Worm (Caenorhabditis elegans) whole organism, mixed stage, embryonic: Measurements from ENCODE around the gene svop-1.

Source experiments
- M03D4.4 ChIP-seq: sonication (generic microtip); optimal IDR thresholded peaks from 2 replicates; lab custom pipeline; 2017; ENCODE audit warnings: mild to moderate bottlenecking, missing genetic modification characterization, missing compliant biosample characterization
- blmp-1 ChIP-seq: fragments of 150-350 bp; optimal IDR thresholded peaks from 2 replicates; lab custom pipeline; 2014; ENCODE audit warnings: missing biosample characterization, missing genetic modification characterization
- ceh-43 ChIP-seq: fragments of 200-800 bp; sonication (Bioruptor generic); optimal IDR thresholded peaks from 2 replicates; lab custom pipeline; 2018; ENCODE audit warnings: mild to moderate bottlenecking, missing genetic modification characterization, moderate library complexity, missing compliant biosample characterization
- ceh-83 ChIP-seq: fragments of 200-800 bp; sonication (Bioruptor generic); optimal IDR thresholded peaks from 2 replicates; lab custom pipeline; 2018; ENCODE audit warnings: mild to moderate bottlenecking, missing genetic modification characterization, missing compliant biosample characterization
- ces-1 ChIP-seq: fragments of 150-350 bp; optimal IDR thresholded peaks from 2 replicates; lab custom pipeline; 2014; ENCODE audit warnings: missing biosample characterization, missing genetic modification reagents, missing genetic modification characterization
- cnd-1 ChIP-seq: fragments of 200-800 bp; sonication (Bioruptor generic); optimal IDR thresholded peaks from 2 replicates; lab custom pipeline; 2018; ENCODE audit warnings: mild to moderate bottlenecking, missing genetic modification characterization, missing compliant biosample characterization
- drap-1 ChIP-seq: fragments of 200-800 bp; sonication (Bioruptor generic); optimal IDR thresholded peaks from 3 replicates; lab custom pipeline; 2018; ENCODE audit warnings: mild to moderate bottlenecking, missing genetic modification characterization, missing compliant biosample characterization
- elt-1 ChIP-seq: sonication (generic microtip); optimal IDR thresholded peaks from 2 replicates; lab custom pipeline; 2017; ENCODE audit warnings: missing genetic modification characterization, mild to moderate bottlenecking, missing compliant biosample characterization, antibody characterized with exemption, moderate library complexity, borderline replicate concordance; ENCODE audit not compliant: insufficient read depth
- flh-1 ChIP-seq: fragments of 200-800 bp; sonication (Bioruptor generic); optimal IDR thresholded peaks from 2 replicates; lab custom pipeline; 2018; ENCODE audit warnings: mild to moderate bottlenecking, missing genetic modification characterization, moderate library complexity, missing compliant biosample characterization
- ham-2 ChIP-seq: fragments of 200-800 bp; sonication (Bioruptor generic); optimal IDR thresholded peaks from 2 replicates; lab custom pipeline; 2018; ENCODE audit warnings: mild to moderate bottlenecking, missing genetic modification characterization, missing compliant biosample characterization
- hlh-1 ChIP-seq: fragments of 150-350 bp; optimal IDR thresholded peaks from 2 replicates; lab custom pipeline; 2014; ENCODE audit warnings: missing biosample characterization, missing genetic modification reagents, missing genetic modification characterization
- lin-13 ChIP-seq: fragments of 150-350 bp; optimal IDR thresholded peaks from 2 replicates; lab custom pipeline; 2014; ENCODE audit warnings: missing biosample characterization, missing genetic modification characterization
- lin-32 ChIP-seq: fragments of 200-800 bp; sonication (Bioruptor generic); optimal IDR thresholded peaks from 2 replicates; lab custom pipeline; 2018; ENCODE audit warnings: mild to moderate bottlenecking, missing genetic modification characterization, missing compliant biosample characterization
- lsy-2 ChIP-seq: fragments of 150-350 bp; optimal IDR thresholded peaks from 2 replicates; lab custom pipeline; 2014; ENCODE audit warnings: missing biosample characterization, missing genetic modification characterization
- mab-5 ChIP-seq: fragments of 150-350 bp; optimal IDR thresholded peaks from 2 replicates; lab custom pipeline; 2014; ENCODE audit warnings: missing biosample characterization, missing genetic modification characterization
- mep-1 ChIP-seq: fragments of 150-350 bp; optimal IDR thresholded peaks from 2 replicates; lab custom pipeline; 2017; ENCODE audit warnings: missing biosample characterization, missing genetic modification reagents, missing genetic modification characterization, inconsistent platforms
- mls-2 ChIP-seq: sonication (generic microtip); optimal IDR thresholded peaks from 2 replicates; lab custom pipeline; 2016; ENCODE audit warnings: mild to moderate bottlenecking, missing genetic modification characterization, moderate library complexity, missing compliant biosample characterization
- nhr-12 ChIP-seq: fragments of 150-350 bp; optimal IDR thresholded peaks from 2 replicates; lab custom pipeline; 2014; ENCODE audit warnings: missing biosample characterization, missing genetic modification characterization
- nhr-2 ChIP-seq: fragments of 150-350 bp; optimal IDR thresholded peaks from 2 replicates; lab custom pipeline; 2014; ENCODE audit warnings: missing biosample characterization, missing genetic modification characterization
- nhr-237 ChIP-seq: fragments of 150-350 bp; optimal IDR thresholded peaks from 2 replicates; lab custom pipeline; 2014; ENCODE audit warnings: missing biosample characterization, missing genetic modification characterization
- nhr-28 ChIP-seq: fragments of 150-350 bp; optimal IDR thresholded peaks from 2 replicates; lab custom pipeline; 2014; ENCODE audit warnings: missing biosample characterization, missing genetic modification characterization
- nhr-76 ChIP-seq: sonication (generic microtip); optimal IDR thresholded peaks from 2 replicates; lab custom pipeline; 2017; ENCODE audit warnings: missing biosample characterization, missing genetic modification characterization
- pha-4 ChIP-seq: fragments of 150-350 bp; optimal IDR thresholded peaks from 2 replicates; lab custom pipeline; 2018; ENCODE audit warnings: missing biosample characterization, missing genetic modification reagents, missing genetic modification characterization
- snpc-4 ChIP-seq: fragments of 150-350 bp; optimal IDR thresholded peaks from 2 replicates; lab custom pipeline; 2014; ENCODE audit warnings: missing biosample characterization, missing genetic modification characterization
- sptf-1 ChIP-seq: sonication (generic microtip); optimal IDR thresholded peaks from 2 replicates; lab custom pipeline; 2017; ENCODE audit warnings: mild to moderate bottlenecking, missing genetic modification characterization, moderate library complexity, missing compliant biosample characterization
- tbx-8 ChIP-seq: fragments of 200-800 bp; sonication (Bioruptor generic); optimal IDR thresholded peaks from 2 replicates; lab custom pipeline; 2018; ENCODE audit warnings: mild to moderate bottlenecking, missing genetic modification characterization, moderate library complexity, missing compliant biosample characterization
- unc-120 ChIP-seq: sonication (generic microtip); optimal IDR thresholded peaks from 2 replicates; lab custom pipeline; 2017; ENCODE audit warnings: missing genetic modification characterization, missing compliant biosample characterization; ENCODE audit not compliant: poor library complexity, severe bottlenecking
- unc-39 ChIP-seq: fragments of 150-350 bp; optimal IDR thresholded peaks from 2 replicates; lab custom pipeline; 2014; ENCODE audit warnings: missing biosample characterization, missing genetic modification characterization
- unc-62 ChIP-seq: fragments of 150-350 bp; optimal IDR thresholded peaks from 2 replicates; lab custom pipeline; 2014; ENCODE audit warnings: missing biosample characterization, missing genetic modification reagents, missing genetic modification characterization
- zip-8 ChIP-seq: fragments of 150-350 bp; optimal IDR thresholded peaks from 2 replicates; lab custom pipeline; 2014; ENCODE audit warnings: missing biosample characterization, missing genetic modification characterization
- ztf-11 ChIP-seq: fragments of 150-350 bp; optimal IDR thresholded peaks from 2 replicates; lab custom pipeline; 2014; ENCODE audit warnings: missing biosample characterization, missing genetic modification characterization

svop-1 gene

ce11 chrIII:8869663-8870062, 15.6 kb downstream of the svop-1 start:
- TF ChIP-seq nhr-237 (no peak), zip-8 (tag; lab: Kevin White, UChicago) (no peak), sptf-1 (tag; lab: Kevin White, UChicago) (no peak), mep-1 (no peak), flh-1 (GFP tag; lab: Kevin White, UChicago) (no peak), snpc-4 (tag; lab: Kevin White, UChicago) (no peak), ztf-11 (no peak), lin-13 (tag; lab: Kevin White, UChicago) (no peak)

ce11 chrIII:8867922-8868655, 17.2 kb downstream of the svop-1 start:
- TF ChIP-seq tbx-8: no peak
- TF ChIP-seq ceh-43 (GFP tag; lab: Kevin White, UChicago): no peak
- TF ChIP-seq blmp-1: no peak
- no peak for TF ChIP-seq lin-13 (tag; lab: Kevin White, UChicago)
- TF ChIP-seq lsy-2 (tag; lab: Kevin White, UChicago): no peak
- no peak for TF ChIP-seq mep-1
- no peak for TF ChIP-seq nhr-28 (tag; lab: Kevin White, UChicago)
- no peak for TF ChIP-seq unc-39
- TF ChIP-seq hlh-1 (tag; lab: Kevin White, UChicago): no peak
- no peak for TF ChIP-seq nhr-76 (tag; lab: Kevin White, UChicago)
- no peak for TF ChIP-seq elt-1 (tag; lab: Kevin White, UChicago)
- no peak for TF ChIP-seq drap-1
- TF ChIP-seq ham-2 (GFP tag; lab: Kevin White, UChicago): no peak
- TF ChIP-seq nhr-2: no peak
- no peak for TF ChIP-seq ztf-11
- no peak for TF ChIP-seq nhr-12

ce11 chrIII:8866983-8867842, 18.1 kb downstream of the svop-1 start:
- TF ChIP-seq mls-2 (tag; lab: Kevin White, UChicago): no peak
- no peak for TF ChIP-seq pha-4 (tag; lab: Kevin White, UChicago)
- no peak for TF ChIP-seq zip-8 (tag; lab: Kevin White, UChicago)
- TF ChIP-seq ztf-11: no peak
- TF ChIP-seq hlh-1 (tag; lab: Kevin White, UChicago): peak; percentile 79
- TF ChIP-seq snpc-4 (tag; lab: Kevin White, UChicago): no peak
- TF ChIP-seq cnd-1: no peak
- no peak for TF ChIP-seq lin-32
- no peak for TF ChIP-seq mep-1

- TF ChIP-seq tbx-8 (no peak), ceh-83 (GFP tag; lab: Kevin White, UChicago) (no peak), nhr-237 (no peak), mep-1 (no peak), pha-4 (tag; lab: Kevin White, UChicago) (no peak), nhr-12 (no peak)
Measured at ce11 chrIII:8866038-8866437, 19.2 kb downstream of the svop-1 start.

ce11 chrIII:8865294-8865766, 20.0 kb downstream of the svop-1 start:
- TF ChIP-seq ces-1 (no peak), lsy-2 (tag; lab: Kevin White, UChicago) (no peak), unc-120 (tag; lab: Kevin White, UChicago) (peak; percentile 84), drap-1 (peak; percentile 74), flh-1 (GFP tag; lab: Kevin White, UChicago) (no peak), ham-2 (GFP tag; lab: Kevin White, UChicago) (peak; percentile 50), lin-32 (no peak), unc-39 (no peak), unc-62 (peak; percentile 60), cnd-1 (peak; percentile 38), lin-13 (tag; lab: Kevin White, UChicago) (peak; percentile 39), pha-4 (tag; lab: Kevin White, UChicago) (peak; percentile 8), mab-5 (tag; lab: Kevin White, UChicago) (no peak), sptf-1 (tag; lab: Kevin White, UChicago) (peak; percentile 57), M03D4.4 (peak; percentile 60), mls-2 (tag; lab: Kevin White, UChicago) (peak; percentile 17), hlh-1 (tag; lab: Kevin White, UChicago) (peak; percentile 70)
